Fruit fly (Drosophila melanogaster) whole organism, embryonic: Measurements from ENCODE around the gene CG13021.

ENCODE experiments used
- Ada2b ChIP-seq: fragments of 200-800 bp; sonication (Bioruptor generic); IDR thresholded peaks from 2 replicates; pipeline ENCODE4 v1.3.6; 2022; ENCODE audit warnings: missing biosample characterization, missing genetic modification characterization
- Blimp-1 ChIP-seq: fragments of 200-800 bp; sonication (Bioruptor generic); optimal IDR thresholded peaks from 3 replicates; lab custom pipeline; 2018; ENCODE audit warnings: missing biosample characterization, missing genetic modification characterization, mild to moderate bottlenecking, moderate library complexity, missing genetic modification reagents
- CG12071 ChIP-seq: fragments of 200-800 bp; sonication (Bioruptor generic); optimal IDR thresholded peaks from 3 replicates; lab custom pipeline; 2018; ENCODE audit warnings: missing biosample characterization, mild to moderate bottlenecking, missing genetic modification characterization
- CG14667 ChIP-seq: fragments of 200-800 bp; sonication (Bioruptor generic); IDR thresholded peaks from 2 replicates; pipeline ENCODE4 v1.3.6; 2022; ENCODE audit warnings: missing biosample characterization, missing genetic modification characterization
- CG14965 ChIP-seq: fragments of 200-800 bp; sonication (Bioruptor generic); optimal IDR thresholded peaks from 2 replicates; lab custom pipeline; 2016; ENCODE audit warnings: missing biosample characterization, missing genetic modification characterization, borderline replicate concordance
- CG1603 ChIP-seq: fragments of 200-800 bp; sonication (Bioruptor generic); optimal IDR thresholded peaks from 2 replicates; lab custom pipeline; 2019; ENCODE audit warnings: missing biosample characterization, mild to moderate bottlenecking, missing genetic modification characterization, moderate library complexity
- CG2120 ChIP-seq: fragments of 200-800 bp; sonication (Bioruptor generic); optimal IDR thresholded peaks from 3 replicates; lab custom pipeline; 2016; ENCODE audit warnings: missing biosample characterization, missing genetic modification characterization
- CG34422 ChIP-seq: fragments of 200-800 bp; sonication (Bioruptor generic); IDR thresholded peaks from 3 replicates; pipeline ENCODE4 v1.3.6; 2022; ENCODE audit warnings: missing biosample characterization, missing genetic modification characterization
- CG4404 ChIP-seq: fragments of 200-800 bp; sonication (Bioruptor generic); IDR thresholded peaks from 2 replicates; pipeline ENCODE4 v1.3.6; 2022; ENCODE audit warnings: missing biosample characterization, missing genetic modification characterization
- CG4617 ChIP-seq: fragments of 200-800 bp; sonication (Bioruptor generic); optimal IDR thresholded peaks from 3 replicates; lab custom pipeline; 2016; ENCODE audit warnings: missing biosample characterization, missing genetic modification characterization, borderline replicate concordance
- CG6254 ChIP-seq: fragments of 200-800 bp; sonication (Bioruptor generic); optimal IDR thresholded peaks from 3 replicates; lab custom pipeline; 2017; ENCODE audit warnings: mild to moderate bottlenecking, missing biosample characterization, missing genetic modification reagents, missing genetic modification characterization
- CG7963 ChIP-seq: fragments of 200-800 bp; sonication (Bioruptor generic); IDR thresholded peaks from 3 replicates; pipeline ENCODE4 v1.3.6; 2022; ENCODE audit warnings: missing biosample characterization, missing genetic modification characterization; ENCODE audit not compliant: partially characterized antibody
- CG8765 ChIP-seq: fragments of 200-800 bp; sonication (Bioruptor generic); IDR thresholded peaks from 2 replicates; pipeline ENCODE4 v1.3.6; 2022; ENCODE audit warnings: missing biosample characterization, missing genetic modification characterization
- CG8924 ChIP-seq: fragments of 200-800 bp; optimal IDR thresholded peaks from 3 replicates; lab custom pipeline; 2019; ENCODE audit warnings: missing biosample characterization, mild to moderate bottlenecking, missing genetic modification characterization, moderate library complexity
- CG9797 ChIP-seq: fragments of 200-800 bp; sonication (Bioruptor generic); optimal IDR thresholded peaks from 3 replicates; lab custom pipeline; 2018; ENCODE audit warnings: missing biosample characterization, mild to moderate bottlenecking, missing genetic modification characterization
- Doc3 ChIP-seq: fragments of 200-800 bp; sonication (Bioruptor generic); IDR thresholded peaks from 3 replicates; pipeline ENCODE4 v1.3.6; 2022; ENCODE audit warnings: missing biosample characterization, missing genetic modification characterization; ENCODE audit not compliant: partially characterized antibody
- Ets65A ChIP-seq: fragments of 200-800 bp; sonication (Bioruptor generic); peaks from one replicate; lab custom pipeline; 2016; ENCODE audit warnings: missing biosample characterization, missing genetic modification characterization
- Fer1 ChIP-seq: fragments of 200-800 bp; sonication (Bioruptor generic); optimal IDR thresholded peaks from 2 replicates; lab custom pipeline; 2017; ENCODE audit warnings: missing biosample characterization, mild to moderate bottlenecking, missing genetic modification characterization
- Fer3 ChIP-seq: fragments of 200-800 bp; sonication (Bioruptor generic); optimal IDR thresholded peaks from 2 replicates; lab custom pipeline; 2018; ENCODE audit warnings: missing biosample characterization, mild to moderate bottlenecking, missing genetic modification characterization, moderate library complexity
- HLH3B ChIP-seq: fragments of 200-800 bp; sonication (Bioruptor generic); IDR thresholded peaks from 2 replicates; pipeline ENCODE4 v1.3.6; 2022; ENCODE audit warnings: missing biosample characterization, missing genetic modification characterization
- Hmr ChIP-seq: fragments of 200-800 bp; sonication (Bioruptor generic); optimal IDR thresholded peaks from 3 replicates; lab custom pipeline; 2017; ENCODE audit warnings: mild to moderate bottlenecking, missing biosample characterization, missing genetic modification reagents, missing genetic modification characterization
- Hr39 ChIP-seq: fragments of >200 bp; optimal IDR thresholded peaks from 2 replicates; lab custom pipeline; 2017
- Kr ChIP-seq: fragments of 200-800 bp; sonication (Bioruptor generic); optimal IDR thresholded peaks from 2 replicates; lab custom pipeline; 2017; ENCODE audit warnings: missing biosample characterization, mild to moderate bottlenecking, missing genetic modification characterization
- Lim3 ChIP-seq: fragments of 200-800 bp; sonication (Bioruptor generic); IDR thresholded peaks from 2 replicates; pipeline ENCODE4 v1.3.6; 2022; ENCODE audit warnings: missing biosample characterization, missing genetic modification characterization
- Max ChIP-seq: fragments of 200-800 bp; sonication (Bioruptor generic); optimal IDR thresholded peaks from 2 replicates; lab custom pipeline; 2016; ENCODE audit warnings: missing biosample characterization, mild to moderate bottlenecking, missing genetic modification characterization
- Med ChIP-seq: fragments of 200-800 bp; sonication (Bioruptor generic); peaks from one replicate; lab custom pipeline; 2016; ENCODE audit warnings: missing biosample characterization, missing genetic modification characterization, mild to moderate bottlenecking, inconsistent platforms, moderate library complexity
- NFAT ChIP-seq: fragments of 200-800 bp; sonication (Bioruptor generic); IDR thresholded peaks from 2 replicates; pipeline ENCODE4 v1.3.6; 2022; ENCODE audit warnings: missing biosample characterization, missing genetic modification characterization
- NfI ChIP-seq: fragments of 200-800 bp; sonication (Bioruptor generic); optimal IDR thresholded peaks from 3 replicates; lab custom pipeline; 2018; ENCODE audit warnings: missing biosample characterization, mild to moderate bottlenecking, missing genetic modification characterization, moderate library complexity
- Six4 ChIP-seq: fragments of 200-800 bp; sonication (Bioruptor generic); optimal IDR thresholded peaks from 2 replicates; lab custom pipeline; 2016; ENCODE audit warnings: missing biosample characterization, missing genetic modification characterization
- Xbp1 ChIP-seq: fragments of 200-800 bp; sonication (Bioruptor generic); optimal IDR thresholded peaks from 3 replicates; lab custom pipeline; 2016; ENCODE audit warnings: missing biosample characterization, mild to moderate bottlenecking, missing genetic modification characterization
- ab ChIP-seq: fragments of 200-800 bp; sonication (Bioruptor generic); optimal IDR thresholded peaks from 2 replicates; lab custom pipeline; 2016; ENCODE audit warnings: missing biosample characterization, missing genetic modification characterization
- az2 ChIP-seq: fragments of 200-800 bp; sonication (Bioruptor generic); optimal IDR thresholded peaks from 3 replicates; lab custom pipeline; 2016; ENCODE audit warnings: missing biosample characterization, missing genetic modification characterization
- br ChIP-seq: fragments of >200 bp; optimal IDR thresholded peaks from 2 replicates; lab custom pipeline; 2017
- chm ChIP-seq: fragments of 200-800 bp; sonication (Bioruptor generic); IDR thresholded peaks from 2 replicates; pipeline ENCODE4 v1.3.6; 2022; ENCODE audit warnings: missing biosample characterization, missing genetic modification characterization
- corto ChIP-seq: fragments of 200-800 bp; sonication (Bioruptor generic); optimal IDR thresholded peaks from 2 replicates; lab custom pipeline; 2016; ENCODE audit warnings: missing biosample characterization, mild to moderate bottlenecking, missing genetic modification characterization, moderate library complexity
- dmrt11E ChIP-seq: fragments of 200-800 bp; sonication (Bioruptor generic); optimal IDR thresholded peaks from 3 replicates; lab custom pipeline; 2018; ENCODE audit warnings: missing biosample characterization, mild to moderate bottlenecking, missing genetic modification characterization, moderate library complexity
- emc ChIP-seq: fragments of 200-800 bp; sonication (Bioruptor generic); optimal IDR thresholded peaks from 2 replicates; lab custom pipeline; 2016; ENCODE audit warnings: missing biosample characterization, missing genetic modification characterization
- fd64A ChIP-seq: fragments of 200-800 bp; sonication (Bioruptor generic); optimal IDR thresholded peaks from 3 replicates; lab custom pipeline; 2018; ENCODE audit warnings: missing biosample characterization, mild to moderate bottlenecking, missing genetic modification characterization
- gro ChIP-seq: fragments of 200-800 bp; sonication (Bioruptor generic); optimal IDR thresholded peaks from 2 replicates; lab custom pipeline; 2016; ENCODE audit warnings: missing biosample characterization, missing genetic modification characterization
- hth ChIP-seq: fragments of >200 bp; optimal IDR thresholded peaks from 2 replicates; lab custom pipeline; 2017; ENCODE audit warnings: inconsistent platforms
- jumu ChIP-seq: fragments of 200-800 bp; sonication (Bioruptor generic); optimal IDR thresholded peaks from 3 replicates; lab custom pipeline; 2016; ENCODE audit warnings: missing biosample characterization, missing genetic modification characterization
- ken ChIP-seq: fragments of 200-800 bp; sonication (Bioruptor generic); IDR thresholded peaks from 3 replicates; pipeline ENCODE4 v1.3.6; 2022; ENCODE audit warnings: missing biosample characterization, missing genetic modification characterization
- org-1 ChIP-seq: fragments of 200-800 bp; sonication (Bioruptor generic); optimal IDR thresholded peaks from 2 replicates; lab custom pipeline; 2017; ENCODE audit warnings: missing biosample characterization, missing genetic modification characterization
- prd ChIP-seq, 3 experiments: fragments of >200 bp in 2 of 3; fragments of 200-800 bp in 1 of 3; sonication (Bioruptor generic) in 1 of 3; optimal IDR thresholded peaks in 2 of 3; IDR thresholded peaks in 1 of 3; 2 replicates in 2 of 3; 3 replicates in 1 of 3; pipeline versions ENCODE4 v1.3.6 to Lab custom; 2017 to 2022; ENCODE audit warnings: missing biosample characterization in 1 of 3, missing genetic modification characterization in 1 of 3
- ranshi ChIP-seq: fragments of 200-800 bp; sonication (Bioruptor generic); IDR thresholded peaks from 2 replicates; pipeline ENCODE4 v1.3.6; 2022; ENCODE audit warnings: missing biosample characterization, missing genetic modification characterization
- slbo ChIP-seq: fragments of 200-800 bp; sonication (Bioruptor generic); IDR thresholded peaks from 2 replicates; pipeline ENCODE4 v1.3.6; 2022; ENCODE audit warnings: missing biosample characterization, missing genetic modification characterization
- slou ChIP-seq: fragments of 200-800 bp; sonication (Bioruptor generic); optimal IDR thresholded peaks from 3 replicates; lab custom pipeline; 2016; ENCODE audit warnings: missing biosample characterization, missing genetic modification characterization
- slp2 ChIP-seq: fragments of 200-800 bp; sonication (Bioruptor generic); optimal IDR thresholded peaks from 2 replicates; lab custom pipeline; 2016; ENCODE audit warnings: missing biosample characterization, missing genetic modification characterization
- sug ChIP-seq: fragments of 200-800 bp; optimal IDR thresholded peaks from 2 replicates; lab custom pipeline; 2019; ENCODE audit warnings: missing biosample characterization, mild to moderate bottlenecking, missing genetic modification characterization, moderate library complexity
- tgo ChIP-seq: fragments of 200-800 bp; sonication (Bioruptor generic); IDR thresholded peaks from 3 replicates; pipeline ENCODE4 v1.3.6; 2022; ENCODE audit warnings: missing biosample characterization, missing genetic modification characterization
- zen ChIP-seq: fragments of 200-800 bp; sonication (Bioruptor generic); optimal IDR thresholded peaks from 3 replicates; lab custom pipeline; 2018; ENCODE audit warnings: missing biosample characterization, mild to moderate bottlenecking, missing genetic modification characterization, moderate library complexity
- zfh1 ChIP-seq: fragments of 200-800 bp; sonication (Bioruptor generic); IDR thresholded peaks from 3 replicates; pipeline ENCODE4 v1.3.6; 2022; ENCODE audit warnings: missing biosample characterization, missing genetic modification characterization
- zfh2 ChIP-seq: fragments of 200-800 bp; sonication (Bioruptor generic); optimal IDR thresholded peaks from 2 replicates; lab custom pipeline; 2016; ENCODE audit warnings: missing biosample characterization, missing genetic modification characterization

CG13021 gene

DNA sequence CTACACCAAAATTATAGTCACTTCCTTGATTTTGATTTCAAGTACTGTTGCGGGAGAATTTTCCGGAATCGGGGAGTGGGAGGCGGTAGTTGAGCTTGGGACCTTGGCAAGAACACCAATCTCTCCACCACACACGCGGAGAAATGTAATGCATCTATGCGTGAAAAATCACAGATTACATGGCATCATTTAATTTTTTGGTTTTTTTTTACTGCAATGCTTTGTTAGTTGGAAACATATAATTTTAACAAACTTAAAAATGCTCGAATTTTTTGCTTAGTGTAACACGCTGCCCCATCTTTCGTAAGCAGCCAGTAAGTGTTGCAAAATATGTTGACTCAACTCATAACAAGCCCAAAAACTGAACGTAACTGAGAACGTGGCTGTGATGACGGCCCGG, 34.5 kb downstream of the CG13021 start (continued):
- TF ChIP-seq zfh2 (GFP tag; lab: Kevin White, UChicago) (peak; percentile 8), CG6254 (GFP tag; lab: Kevin White, UChicago) (no peak), Ada2b (GFP tag; lab: Robert Waterston, UW) (no peak), az2 (GFP tag; lab: Kevin White, UChicago) (no peak), Six4 (GFP tag; lab: Kevin White, UChicago) (no peak), hth (lab: Kevin White, UChicago) (no peak), zen (tag; lab: Kevin White, UChicago) (no peak), Hr39 (lab: Kevin White, UChicago) (no peak), br (no peak), Fer1 (GFP tag; lab: Kevin White, UChicago) (peak; percentile 10), CG2120 (GFP tag; lab: Kevin White, UChicago) (peak; percentile 52), ab (no peak), Med (GFP tag; lab: Kevin White, UChicago) (peak; percentile 63), ranshi (peak; percentile 53; the same call in 1 of the 2 replicates), dmrt11E (tag; lab: Kevin White, UChicago) (no peak), org-1 (GFP tag; lab: Kevin White, UChicago) (peak; percentile 7), HLH3B (GFP tag; lab: Robert Waterston, UW) (peak; percentile 30; the same call in 1 of the 2 replicates), zfh1 (GFP tag; lab: Robert Waterston, UW) (no peak), slbo (GFP tag; lab: Robert Waterston, UW) (peak; percentile 35), slou (GFP tag; lab: Kevin White, UChicago) (no peak), CG34422 (GFP tag; lab: Robert Waterston, UW) (no peak), corto (GFP tag; lab: Kevin White, UChicago) (no peak), Lim3 (no peak), Blimp-1 (GFP tag; lab: Kevin White, UChicago) (no peak), fd64A (GFP tag; lab: Kevin White, UChicago) (no peak), NFAT (GFP tag; lab: Robert Waterston, UW) (no peak), sug (tag; lab: Kevin White, UChicago) (no peak), Kr (no peak), emc (no peak), Hmr (GFP tag; lab: Kevin White, UChicago) (peak; percentile 51), prd (optimal IDR thresholded peaks at IDR 0.05; lab: Kevin White, UChicago) (no peak), prd (GFP tag; IDR thresholded peaks at IDR 0.05; lab: Robert Waterston, UW) (no peak), Ets65A (no peak), CG14667 (no peak), gro (GFP tag; lab: Kevin White, UChicago) (no peak), NfI (GFP tag; lab: Kevin White, UChicago) (peak; percentile 8), Max (no peak), CG1603 (tag; lab: Kevin White, UChicago) (peak; percentile 23), CG12071 (no peak), CG7963 (GFP tag; lab: Robert Waterston, UW) (no peak), jumu (GFP tag; lab: Kevin White, UChicago) (no peak), CG8765 (GFP tag; lab: Robert Waterston, UW) (no peak), Doc3 (GFP tag; lab: Robert Waterston, UW) (no peak), CG14965 (GFP tag; lab: Kevin White, UChicago) (no peak), Fer3 (tag; lab: Kevin White, UChicago) (no peak), chm (no peak), CG9797 (no peak), slp2 (GFP tag; lab: Kevin White, UChicago) (no peak), ken (GFP tag; lab: Robert Waterston, UW) (no peak), tgo (GFP tag; lab: Robert Waterston, UW) (no peak), CG8924 (tag; lab: Kevin White, UChicago) (no peak), CG4404 (GFP tag; lab: Robert Waterston, UW) (no peak), CG4617 (no peak), Xbp1 (GFP tag; lab: Kevin White, UChicago) (peak; percentile 20)
